Worm (Caenorhabditis elegans): ENCODE results near the gene Y48A6B.9.

Y48A6B.9 gene

DNA sequence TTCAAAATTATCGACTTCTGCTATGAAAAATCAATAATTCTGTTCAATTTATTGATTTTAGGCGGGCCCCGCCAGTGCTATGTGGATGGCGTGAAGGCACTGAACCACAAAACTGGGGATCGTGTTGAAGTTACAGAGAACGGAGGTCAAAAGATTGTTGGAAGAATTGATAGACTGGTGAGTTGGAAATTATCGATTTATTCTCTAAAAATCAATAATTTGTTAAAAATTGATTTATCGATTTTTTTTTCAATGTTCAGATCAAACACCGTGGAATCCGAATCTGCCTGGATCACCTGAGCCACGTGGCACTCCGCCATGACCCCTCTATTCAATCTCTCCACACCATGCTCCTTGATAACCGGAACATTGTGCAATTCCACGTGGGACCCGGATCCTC is 37.2 kb downstream of the Y48A6B.9 start:
- TF ChIP-seq ceh-28 (tag; optimal IDR thresholded peaks at IDR 0.05) (peak; percentile 93), ZK546.5 (tag; optimal IDR thresholded peaks at IDR 0.05) (no peak), lin-1 (GFP tag; IDR thresholded peaks at IDR 0.05) (no peak), mdl-1 (tag; optimal IDR thresholded peaks at IDR 0.05) (no peak), nhr-10 (tag; optimal IDR thresholded peaks at IDR 0.05) (no peak), lin-38 (GFP tag; IDR thresholded peaks at IDR 0.05) (no peak)

DNA sequence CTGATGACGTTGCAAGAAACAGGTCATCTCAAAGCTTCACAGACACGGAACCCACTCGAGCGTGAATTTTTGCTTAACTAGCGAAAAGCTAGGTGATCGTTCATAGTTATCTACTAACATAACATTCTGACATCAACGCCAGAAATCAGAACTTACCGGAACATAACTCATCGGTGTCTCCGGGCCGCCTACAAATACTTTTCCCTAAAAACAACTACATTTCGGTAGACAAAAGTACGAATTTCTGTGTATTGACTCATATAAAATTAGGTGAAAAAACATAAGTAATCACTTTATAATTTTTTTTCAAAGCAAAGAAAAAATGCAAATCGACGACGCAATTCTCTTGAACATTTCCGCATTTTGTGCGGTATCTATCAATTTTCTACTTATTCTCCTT is 41.2 kb downstream of the Y48A6B.9 start, which contains the start of gene str-261:
str-261 (plus strand) TSS at position 301 of the 400 bp plus-strand sequence.
- TF ChIP-seq aha-1 (tag) (peak; percentile 16), spr-3 (GFP tag; optimal IDR thresholded peaks at IDR 0.05) (no peak)

DNA sequence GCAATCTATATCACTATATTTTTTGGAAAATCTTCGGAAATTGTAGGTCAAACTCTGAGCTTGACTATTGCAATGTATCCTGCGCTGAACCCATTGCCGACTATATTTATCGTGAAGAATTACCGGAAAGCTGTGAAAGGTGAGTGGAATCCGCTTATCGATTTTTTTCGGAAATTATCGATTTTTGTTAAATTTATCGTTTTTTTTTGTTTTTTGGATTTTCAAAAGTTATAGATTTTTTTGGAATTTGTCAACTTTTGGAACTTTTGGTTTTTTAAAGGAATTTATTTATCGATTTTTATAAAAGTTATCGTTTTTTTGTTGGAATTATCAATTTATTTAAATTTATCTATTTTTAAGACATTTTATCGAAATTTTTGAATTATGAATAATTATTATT is 43.8 kb downstream of the Y48A6B.9 start:
- TF ChIP-seq lir-3 (tag; optimal IDR thresholded peaks at IDR 0.05): no peak
- TF ChIP-seq Y75B8A.6 (GFP tag; IDR thresholded peaks at IDR 0.05): no peak
- TF ChIP-seq unc-39 (tag; optimal IDR thresholded peaks at IDR 0.05): no peak
- peak; percentile 57 for TF ChIP-seq aha-1 (tag)
- TF ChIP-seq nhr-6 (tag; optimal IDR thresholded peaks at IDR 0.05): no peak
- TF ChIP-seq ceh-44 (GFP tag; IDR thresholded peaks at IDR 0.05): no peak
- no peak for TF ChIP-seq lim-7 (GFP tag; IDR thresholded peaks at IDR 0.05)
- peak; percentile 65 for TF ChIP-seq ceh-28 (tag; optimal IDR thresholded peaks at IDR 0.05)
- no peak for TF ChIP-seq fkh-10 (GFP tag; optimal IDR thresholded peaks at IDR 0.05)
- TF ChIP-seq nhr-76 (tag; optimal IDR thresholded peaks at IDR 0.05): no peak
- no peak for TF ChIP-seq F10B5.3 (tag; optimal IDR thresholded peaks at IDR 0.05)
- no peak for TF ChIP-seq skn-1 (tag; optimal IDR thresholded peaks at IDR 0.05)
- TF ChIP-seq zip-11 (GFP tag; IDR thresholded peaks at IDR 0.05): no peak
- no peak for TF ChIP-seq lin-1 (GFP tag; IDR thresholded peaks at IDR 0.05)
- TF ChIP-seq jun-1 (tag; optimal IDR thresholded peaks at IDR 0.05): no peak

DNA sequence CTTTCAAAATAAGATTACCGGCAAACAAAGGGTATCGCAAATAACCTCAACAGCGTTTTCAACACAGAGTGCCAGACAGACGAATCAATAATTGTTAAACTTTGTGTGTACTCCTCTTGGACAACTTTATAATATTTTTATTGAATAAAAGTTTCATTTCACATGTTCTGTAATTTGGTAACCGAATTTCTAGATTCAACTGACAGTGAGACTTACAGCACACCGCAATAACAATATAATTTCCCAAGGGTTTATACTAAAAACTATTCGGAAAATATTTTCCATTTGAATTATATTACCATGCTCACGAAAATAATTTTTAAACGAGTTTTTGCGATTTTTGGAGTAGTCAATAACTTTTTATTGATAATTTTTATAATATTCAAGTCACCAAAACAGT is 44.4 kb downstream of the Y48A6B.9 start, which contains the start of gene str-246:
str-246 (plus strand) TSS at position 301 of the 400 bp plus-strand sequence.
- TF ChIP-seq hif-1 (tag; optimal IDR thresholded peaks at IDR 0.05): no peak
- no peak for TF ChIP-seq zip-11 (GFP tag; IDR thresholded peaks at IDR 0.05)
- no peak for TF ChIP-seq ceh-32 (tag; optimal IDR thresholded peaks at IDR 0.05; ENCODE audit: poor library complexity)
- TF ChIP-seq hlh-30 (tag; optimal IDR thresholded peaks at IDR 0.05; ENCODE audit: insufficient read depth): no peak
- TF ChIP-seq madf-5 (GFP tag; IDR thresholded peaks at IDR 0.05): no peak
- no peak for TF ChIP-seq mep-1 (tag; optimal IDR thresholded peaks at IDR 0.05)
- no peak for TF ChIP-seq fkh-10 (GFP tag; optimal IDR thresholded peaks at IDR 0.05)
- TF ChIP-seq R02D3.7 (tag; optimal IDR thresholded peaks at IDR 0.05): no peak

DNA sequence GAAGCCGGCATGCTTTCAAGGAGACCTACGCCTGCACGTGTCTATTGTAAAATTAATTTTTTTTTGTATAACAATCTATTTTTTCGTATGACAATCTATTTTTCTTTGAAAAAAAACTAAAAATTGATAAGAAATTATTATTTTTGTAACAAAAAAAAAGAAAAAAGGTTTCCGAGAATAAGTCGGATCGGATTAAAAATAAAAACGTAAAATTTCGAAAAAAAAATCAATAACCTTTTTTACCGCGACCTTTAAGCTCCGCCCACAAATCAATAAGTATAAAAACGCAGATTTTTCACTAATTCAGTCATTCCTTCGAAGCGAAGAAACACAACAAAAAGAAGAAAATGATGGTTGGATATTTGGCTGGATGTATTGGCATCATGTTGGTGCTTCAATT is 46.5 kb downstream of the Y48A6B.9 start, which contains the start of gene W09D6.4:
W09D6.4 (plus strand) TSS at position 301 of the 400 bp plus-strand sequence.
- TF ChIP-seq egl-43 (GFP tag; IDR thresholded peaks at IDR 0.05): no peak
- no peak for TF ChIP-seq lin-13 (GFP tag; optimal IDR thresholded peaks at IDR 0.05)
- TF ChIP-seq mep-1 (tag; optimal IDR thresholded peaks at IDR 0.05): no peak
- TF ChIP-seq saeg-2 (GFP tag; IDR thresholded peaks at IDR 0.05): no peak
- no peak for TF ChIP-seq vab-7 (GFP tag; IDR thresholded peaks at IDR 0.05)
- TF ChIP-seq ctbp-1 (GFP tag; IDR thresholded peaks at IDR 0.05): no peak
- TF ChIP-seq set-16 (GFP tag; IDR thresholded peaks at IDR 0.05): no peak
- TF ChIP-seq ceh-82 (tag; optimal IDR thresholded peaks at IDR 0.05): no peak
- no peak for TF ChIP-seq F44E2.7 (GFP tag; IDR thresholded peaks at IDR 0.05)
- no peak for TF ChIP-seq ztf-11 (tag; optimal IDR thresholded peaks at IDR 0.05)
- no peak for TF ChIP-seq hmg-1.1 (GFP tag; IDR thresholded peaks at IDR 0.05)
- TF ChIP-seq ceh-44 (GFP tag; IDR thresholded peaks at IDR 0.05): no peak
- TF ChIP-seq tra-1 (GFP tag; IDR thresholded peaks at IDR 0.05): no peak
- no peak for TF ChIP-seq T26A8.4 (GFP tag; IDR thresholded peaks at IDR 0.05)
- no peak for TF ChIP-seq spr-3 (GFP tag; optimal IDR thresholded peaks at IDR 0.05)
